Worm (Caenorhabditis elegans): Measurements from ENCODE around the gene F54C8.1.

DNA sequence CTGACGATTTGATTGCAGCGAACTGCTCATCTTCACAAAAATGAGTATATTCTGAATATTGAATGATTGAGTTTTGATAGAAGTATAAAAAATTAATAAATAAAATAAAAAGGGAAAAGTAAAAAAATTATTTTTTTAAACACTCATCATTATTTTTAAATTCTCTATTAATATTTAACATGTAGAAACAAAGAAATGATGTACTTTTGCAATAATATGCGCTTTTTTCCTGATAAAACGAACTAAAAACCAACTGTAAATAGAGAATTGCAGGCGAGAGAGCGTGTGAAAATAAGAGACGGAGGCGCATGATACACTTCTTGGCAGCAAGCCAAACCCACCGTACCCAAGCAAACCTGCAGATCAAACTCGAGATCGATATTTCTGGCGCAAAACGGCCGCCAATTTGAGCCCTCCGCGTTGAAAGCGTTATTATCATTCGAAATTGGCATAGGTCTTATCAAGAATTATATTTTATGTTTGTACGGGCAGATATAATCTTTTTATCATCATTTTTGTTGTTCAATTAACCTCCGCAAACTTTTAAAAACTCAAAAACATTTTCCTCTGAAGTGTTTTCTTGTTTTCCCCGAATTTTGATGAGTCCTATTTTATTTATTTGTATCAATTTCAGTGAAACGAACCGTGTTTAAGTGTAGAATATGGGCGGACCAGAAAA is 16.6 kb downstream of the F54C8.1 start, which contains the start of the genes rheb-1 and spk-1:
- no peak for TF ChIP-seq hmbx-1 (tag; optimal IDR thresholded peaks at IDR 0.05)
- TF ChIP-seq tbx-11 (GFP tag; IDR thresholded peaks at IDR 0.05): no peak
- TF ChIP-seq aly-1 (tag; optimal IDR thresholded peaks at IDR 0.05): no peak
- TF ChIP-seq ama-1 (optimal IDR thresholded peaks at IDR 0.05): no peak
- no peak for TF ChIP-seq tbx-37 (GFP tag; conservative IDR thresholded peaks at IDR 0.05)
- no peak for TF ChIP-seq scrt-1 (GFP tag; IDR thresholded peaks at IDR 0.05)

Data from whole organism, early embryonic.